Fruit fly (Drosophila melanogaster) whole organism, embryonic: ENCODE measurements around the gene sws.

Experiments used
- Abd-B ChIP-seq: fragments of 200-800 bp; sonication (Bioruptor generic); optimal IDR thresholded peaks from 2 replicates; lab custom pipeline; 2018; ENCODE audit warnings: missing biosample characterization, mild to moderate bottlenecking, missing genetic modification characterization, moderate library complexity
- B-H1 ChIP-seq: fragments of 200-800 bp; sonication (Bioruptor generic); IDR thresholded peaks from 3 replicates; pipeline ENCODE4 v1.3.6; 2022; ENCODE audit warnings: missing biosample characterization, missing genetic modification characterization
- Bgb ChIP-seq: fragments of 200-800 bp; sonication (Bioruptor generic); IDR thresholded peaks from 2 replicates; pipeline ENCODE4 v1.3.6; 2022; ENCODE audit warnings: missing biosample characterization, missing genetic modification characterization; ENCODE audit not compliant: partially characterized antibody
- C15 ChIP-seq: fragments of 200-800 bp; sonication (Bioruptor generic); IDR thresholded peaks from 3 replicates; pipeline ENCODE4 v1.3.6; 2022; ENCODE audit warnings: missing biosample characterization, missing genetic modification characterization
- CG10147 ChIP-seq: fragments of 200-800 bp; sonication (Bioruptor generic); optimal IDR thresholded peaks from 2 replicates; lab custom pipeline; 2019; ENCODE audit warnings: missing biosample characterization, mild to moderate bottlenecking, missing genetic modification characterization, moderate library complexity
- CG10462 ChIP-seq: fragments of 200-800 bp; sonication (Bioruptor generic); optimal IDR thresholded peaks from 2 replicates; lab custom pipeline; 2016; ENCODE audit warnings: missing biosample characterization, missing genetic modification characterization
- CG12659 ChIP-seq: fragments of 200-800 bp; sonication (Bioruptor generic); optimal IDR thresholded peaks from 3 replicates; lab custom pipeline; 2017; ENCODE audit warnings: mild to moderate bottlenecking, missing biosample characterization, missing genetic modification reagents, missing genetic modification characterization
- CG12744 ChIP-seq: fragments of 200-800 bp; sonication (Bioruptor generic); optimal IDR thresholded peaks from 2 replicates; lab custom pipeline; 2016; ENCODE audit warnings: missing biosample characterization, missing genetic modification characterization
- CG13424 ChIP-seq: fragments of 200-800 bp; sonication (Bioruptor generic); optimal IDR thresholded peaks from 2 replicates; lab custom pipeline; 2019; ENCODE audit warnings: missing biosample characterization, mild to moderate bottlenecking, missing genetic modification characterization, moderate library complexity
- CG14667 ChIP-seq: fragments of 200-800 bp; sonication (Bioruptor generic); IDR thresholded peaks from 2 replicates; pipeline ENCODE4 v1.3.6; 2022; ENCODE audit warnings: missing biosample characterization, missing genetic modification characterization
- CG17361 ChIP-seq: fragments of 200-800 bp; sonication (Bioruptor generic); IDR thresholded peaks from 3 replicates; pipeline ENCODE4 v1.3.6; 2022; ENCODE audit warnings: missing biosample characterization, missing genetic modification characterization
- CG17568 ChIP-seq: fragments of 200-800 bp; sonication (Bioruptor generic); optimal IDR thresholded peaks from 2 replicates; lab custom pipeline; 2018; ENCODE audit warnings: missing biosample characterization, mild to moderate bottlenecking, missing genetic modification characterization, moderate library complexity
- CG2678 ChIP-seq: fragments of 200-800 bp; sonication (Bioruptor generic); optimal IDR thresholded peaks from 3 replicates; lab custom pipeline; 2019; ENCODE audit warnings: missing biosample characterization, mild to moderate bottlenecking, missing genetic modification characterization, moderate library complexity
- CG3163 ChIP-seq: fragments of 200-800 bp; sonication (Bioruptor generic); optimal IDR thresholded peaks from 3 replicates; lab custom pipeline; 2016; ENCODE audit warnings: missing biosample characterization, missing genetic modification characterization
- CG3838 ChIP-seq: fragments of 200-800 bp; sonication (Bioruptor generic); optimal IDR thresholded peaks from 3 replicates; lab custom pipeline; 2016; ENCODE audit warnings: missing biosample characterization, missing genetic modification characterization
- CG4404 ChIP-seq: fragments of 200-800 bp; sonication (Bioruptor generic); IDR thresholded peaks from 2 replicates; pipeline ENCODE4 v1.3.6; 2022; ENCODE audit warnings: missing biosample characterization, missing genetic modification characterization
- CG6254 ChIP-seq: fragments of 200-800 bp; sonication (Bioruptor generic); optimal IDR thresholded peaks from 3 replicates; lab custom pipeline; 2017; ENCODE audit warnings: mild to moderate bottlenecking, missing biosample characterization, missing genetic modification reagents, missing genetic modification characterization
- CG6813 ChIP-seq: fragments of 200-800 bp; sonication (Bioruptor generic); optimal IDR thresholded peaks from 2 replicates; lab custom pipeline; 2017; ENCODE audit warnings: missing biosample characterization, missing genetic modification characterization, mild to moderate bottlenecking, moderate library complexity, missing genetic modification reagents
- CG7271 ChIP-seq: fragments of 200-800 bp; sonication (Bioruptor generic); optimal IDR thresholded peaks from 2 replicates; lab custom pipeline; 2018; ENCODE audit warnings: missing biosample characterization, mild to moderate bottlenecking, missing genetic modification characterization, moderate library complexity
- CG7357 ChIP-seq: fragments of 200-800 bp; sonication (Bioruptor generic); IDR thresholded peaks from 3 replicates; pipeline ENCODE4 v1.3.6; 2022; ENCODE audit warnings: missing biosample characterization, missing genetic modification characterization
- CG8944 ChIP-seq: fragments of 200-800 bp; sonication (Bioruptor generic); optimal IDR thresholded peaks from 3 replicates; lab custom pipeline; 2016; ENCODE audit warnings: missing biosample characterization, missing genetic modification characterization
- Camta ChIP-seq: fragments of 200-800 bp; sonication (Bioruptor generic); optimal IDR thresholded peaks from 2 replicates; lab custom pipeline; 2016; ENCODE audit warnings: missing biosample characterization, missing genetic modification characterization
- Dfd ChIP-seq, 2 experiments: fragments of >200 bp; optimal IDR thresholded peaks; 2 replicates each; lab custom pipeline; 2017; ENCODE audit warnings: missing biosample characterization in 2 of 2, missing genetic modification characterization in 2 of 2
- HLH3B ChIP-seq: fragments of 200-800 bp; sonication (Bioruptor generic); IDR thresholded peaks from 2 replicates; pipeline ENCODE4 v1.3.6; 2022; ENCODE audit warnings: missing biosample characterization, missing genetic modification characterization
- MTF-1 ChIP-seq: fragments of 200-800 bp; sonication (Bioruptor generic); optimal IDR thresholded peaks from 2 replicates; lab custom pipeline; 2018; ENCODE audit warnings: missing biosample characterization, mild to moderate bottlenecking, missing genetic modification characterization, borderline replicate concordance
- Max ChIP-seq: fragments of 200-800 bp; sonication (Bioruptor generic); optimal IDR thresholded peaks from 2 replicates; lab custom pipeline; 2016; ENCODE audit warnings: missing biosample characterization, mild to moderate bottlenecking, missing genetic modification characterization
- Oli ChIP-seq: fragments of 200-800 bp; sonication (Bioruptor generic); optimal IDR thresholded peaks from 2 replicates; lab custom pipeline; 2018; ENCODE audit warnings: missing biosample characterization, mild to moderate bottlenecking, missing genetic modification characterization, moderate library complexity
- Ptx1 ChIP-seq: fragments of 200-800 bp; sonication (Bioruptor generic); IDR thresholded peaks from 2 replicates; pipeline ENCODE4 v1.3.6; 2022; ENCODE audit warnings: missing biosample characterization, missing genetic modification characterization
- Rx ChIP-seq: fragments of 200-800 bp; sonication (Bioruptor generic); IDR thresholded peaks from 2 replicates; pipeline ENCODE4 v1.3.6; 2022; ENCODE audit warnings: missing biosample characterization, missing genetic modification characterization
- Spps ChIP-seq: fragments of 200-800 bp; sonication (Bioruptor generic); optimal IDR thresholded peaks from 2 replicates; lab custom pipeline; 2018; ENCODE audit warnings: missing biosample characterization, mild to moderate bottlenecking, missing genetic modification characterization
- Usf ChIP-seq: fragments of 200-800 bp; sonication (Bioruptor generic); optimal IDR thresholded peaks from 2 replicates; lab custom pipeline; 2017; ENCODE audit warnings: missing genotype, missing biosample characterization, missing genetic modification characterization
- aop ChIP-seq: fragments of 200-800 bp; sonication (Bioruptor generic); IDR thresholded peaks from 2 replicates; pipeline ENCODE4 v1.3.6; 2022; ENCODE audit warnings: missing biosample characterization, missing genetic modification characterization
- bcd ChIP-seq: fragments of 200-800 bp; sonication (Bioruptor generic); optimal IDR thresholded peaks from 2 replicates; lab custom pipeline; 2017; ENCODE audit warnings: missing biosample characterization, mild to moderate bottlenecking, missing genetic modification characterization
- bowl ChIP-seq: fragments of 200-800 bp; sonication (Bioruptor generic); IDR thresholded peaks from 2 replicates; pipeline ENCODE4 v1.3.6; 2022; ENCODE audit warnings: missing biosample characterization, missing genetic modification characterization
- cad ChIP-seq: fragments of >200 bp; optimal IDR thresholded peaks from 2 replicates; lab custom pipeline; 2017; ENCODE audit warnings: missing biosample characterization, missing genetic modification characterization
- ci ChIP-seq: fragments of 200-800 bp; sonication (Bioruptor generic); IDR thresholded peaks from 3 replicates; pipeline ENCODE4 v1.3.6; 2022; ENCODE audit warnings: missing biosample characterization, missing genetic modification characterization
- emc ChIP-seq: fragments of 200-800 bp; sonication (Bioruptor generic); optimal IDR thresholded peaks from 2 replicates; lab custom pipeline; 2016; ENCODE audit warnings: missing biosample characterization, missing genetic modification characterization
- esg ChIP-seq: fragments of 200-800 bp; sonication (Bioruptor generic); conservative IDR thresholded peaks from 2 replicates; pipeline ENCODE4 v1.3.6; 2022; ENCODE audit warnings: missing biosample characterization, missing genetic modification characterization
- gcm2 ChIP-seq: fragments of 200-800 bp; sonication (Bioruptor generic); optimal IDR thresholded peaks from 2 replicates; lab custom pipeline; 2016; ENCODE audit warnings: missing biosample characterization, missing genetic modification characterization
- gsb ChIP-seq: fragments of 200-800 bp; sonication (Bioruptor generic); IDR thresholded peaks from 2 replicates; pipeline ENCODE4 v1.3.6; 2022; ENCODE audit warnings: missing biosample characterization, missing genetic modification characterization
- hb ChIP-seq: fragments of 200-800 bp; sonication (Bioruptor generic); IDR thresholded peaks from 3 replicates; pipeline ENCODE4 v1.3.6; 2022; ENCODE audit warnings: missing biosample characterization, missing genetic modification characterization; ENCODE audit not compliant: partially characterized antibody
- hbn ChIP-seq: fragments of 200-800 bp; sonication (Bioruptor generic); IDR thresholded peaks from 2 replicates; pipeline ENCODE4 v1.3.6; 2022; ENCODE audit warnings: missing biosample characterization, missing genetic modification characterization; ENCODE audit not compliant: partially characterized antibody
- jigr1 ChIP-seq: fragments of 200-800 bp; sonication (Bioruptor generic); IDR thresholded peaks from 3 replicates; pipeline ENCODE4 v1.3.6; 2022; ENCODE audit warnings: missing biosample characterization, missing genetic modification characterization
- kah ChIP-seq: fragments of 200-800 bp; sonication (Bioruptor generic); optimal IDR thresholded peaks from 2 replicates; lab custom pipeline; 2018; ENCODE audit warnings: missing biosample characterization, mild to moderate bottlenecking, missing genetic modification characterization
- nerfin-2 ChIP-seq: fragments of 200-800 bp; sonication (Bioruptor generic); IDR thresholded peaks from 2 replicates; pipeline ENCODE4 v1.3.6; 2022; ENCODE audit warnings: missing biosample characterization, missing genetic modification characterization; ENCODE audit not compliant: partially characterized antibody
- org-1 ChIP-seq: fragments of 200-800 bp; sonication (Bioruptor generic); optimal IDR thresholded peaks from 2 replicates; lab custom pipeline; 2017; ENCODE audit warnings: missing biosample characterization, missing genetic modification characterization
- sc ChIP-seq, 3 experiments: fragments of >200 bp in 2 of 3; fragments of 200-800 bp in 1 of 3; sonication (Bioruptor generic) in 1 of 3; optimal IDR thresholded peaks; 2 replicates in 2 of 3; 3 replicates in 1 of 3; lab custom pipeline; 2017; ENCODE audit warnings: mild to moderate bottlenecking in 1 of 3, missing biosample characterization in 1 of 3, missing genetic modification characterization in 1 of 3, missing genetic modification reagents in 1 of 3
- sob ChIP-seq: fragments of 200-800 bp; sonication (Bioruptor generic); IDR thresholded peaks from 2 replicates; pipeline ENCODE4 v1.3.6; 2022; ENCODE audit warnings: missing biosample characterization, missing genetic modification characterization
- wor ChIP-seq: fragments of 200-800 bp; sonication (Bioruptor generic); IDR thresholded peaks from 2 replicates; pipeline ENCODE4 v1.3.6; 2022; ENCODE audit warnings: missing biosample characterization, missing genetic modification characterization

sws gene

DNA sequence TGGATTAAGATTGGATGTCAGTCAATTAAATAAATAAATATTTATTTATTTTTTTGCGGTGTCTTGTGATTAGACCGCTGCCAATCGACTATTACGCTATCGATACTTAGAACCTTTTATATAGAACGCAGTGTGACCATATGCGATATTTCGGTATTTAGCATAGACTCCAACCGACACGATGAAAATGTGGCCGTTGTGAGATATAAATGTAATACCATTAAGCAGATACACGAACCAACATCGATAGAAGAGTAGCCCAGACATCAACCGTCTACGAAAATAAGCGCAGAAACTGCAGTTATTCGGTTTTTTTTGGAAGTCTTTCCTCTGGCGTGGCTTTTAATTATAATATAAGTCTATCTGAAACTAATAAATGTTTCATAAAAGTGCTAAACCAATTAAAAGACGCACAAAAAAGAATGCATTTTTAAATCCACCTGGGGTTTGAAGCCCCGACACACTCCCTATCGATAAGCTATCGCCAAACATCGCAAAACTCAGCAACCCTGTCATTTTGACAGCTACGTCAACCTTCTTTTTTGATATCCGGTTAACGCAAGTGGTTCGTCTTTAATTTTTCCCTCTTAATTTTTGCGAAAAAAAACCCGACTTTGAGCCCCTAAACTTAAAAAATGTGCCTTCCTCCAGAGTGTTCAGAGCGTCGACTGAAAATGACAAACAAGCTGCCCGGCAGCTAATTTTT lies 34.7 kb downstream of the sws start, which contains the start of the genes Dhdds and RpS14a (continued):
- TF ChIP-seq hbn (GFP tag; lab: Robert Waterston, UW) (peak; percentile 65; the same call in 1 of the 2 replicates), CG8944 (GFP tag; lab: Kevin White, UChicago) (no peak), sc (optimal IDR thresholded peaks at IDR 0.05; lab: Kevin White, UChicago) (no peak), sc (GFP tag; optimal IDR thresholded peaks at IDR 0.05; lab: Kevin White, UChicago) (peak; percentile 52), Rx (GFP tag; lab: Robert Waterston, UW) (peak; percentile 11; the same call in 1 of the 2 replicates), CG6254 (no peak), wor (no peak), CG7357 (GFP tag; lab: Robert Waterston, UW) (no peak), Usf (GFP tag; lab: Kevin White, UChicago) (peak; percentile 44), Oli (tag; lab: Kevin White, UChicago) (peak; percentile 33), CG3838 (peak; percentile 22), emc (peak; percentile 40), Bgb (GFP tag; lab: Robert Waterston, UW) (peak; percentile 72), esg (GFP tag; lab: Robert Waterston, UW) (no peak), gsb (GFP tag; lab: Robert Waterston, UW) (no peak), C15 (GFP tag; lab: Robert Waterston, UW) (no peak), Spps (tag; lab: Kevin White, UChicago) (peak; percentile 25), MTF-1 (peak; percentile 68), Max (GFP tag; lab: Kevin White, UChicago) (peak; percentile 56), aop (GFP tag; lab: Robert Waterston, UW) (no peak), CG12744 (no peak), B-H1 (GFP tag; lab: Robert Waterston, UW) (no peak; the same call in 2 of the 3 replicates), sob (GFP tag; lab: Robert Waterston, UW) (no peak), CG2678 (tag; lab: Kevin White, UChicago) (no peak), bowl (GFP tag; lab: Robert Waterston, UW) (no peak), CG7271 (tag; lab: Kevin White, UChicago) (peak; percentile 80), Camta (GFP tag; lab: Kevin White, UChicago) (peak; percentile 59), org-1 (GFP tag; lab: Kevin White, UChicago) (peak; percentile 54), bcd (GFP tag; lab: Kevin White, UChicago) (peak; percentile 88), nerfin-2 (peak; percentile 24; the same call in 1 of the 2 replicates), CG17568 (GFP tag; lab: Kevin White, UChicago) (peak; percentile 78), ci (GFP tag; lab: Robert Waterston, UW) (peak; percentile 75), HLH3B (GFP tag; lab: Robert Waterston, UW) (no peak), CG13424 (tag; lab: Kevin White, UChicago) (peak; percentile 15), CG14667 (GFP tag; lab: Robert Waterston, UW) (no peak), CG10147 (GFP tag; lab: Kevin White, UChicago) (peak; percentile 72), jigr1 (GFP tag; lab: Robert Waterston, UW) (no peak), CG4404 (no peak), hb (GFP tag; lab: Robert Waterston, UW) (peak; percentile 75; the same call in 2 of the 3 replicates), CG3163 (no peak), CG10462 (GFP tag; lab: Kevin White, UChicago) (no peak), Abd-B (no peak), gcm2 (GFP tag; lab: Kevin White, UChicago) (no peak), Ptx1 (GFP tag; lab: Robert Waterston, UW) (no peak), cad (GFP tag; lab: Kevin White, UChicago) (no peak), CG6813 (GFP tag; lab: Kevin White, UChicago) (peak; percentile 41), CG17361 (peak; percentile 83), CG12659 (GFP tag; lab: Kevin White, UChicago) (peak; percentile 86), Dfd (GFP tag; optimal IDR thresholded peaks at IDR 0.05; lab: Kevin White, UChicago) (no peak), kah (GFP tag; lab: Kevin White, UChicago) (peak; percentile 33)
